Fruit fly (Drosophila melanogaster) ovary, adult (tissue): ENCODE data around the gene CG5245.

Experiments used
- CG17801 ChIP-seq: fragments of 200-800 bp; optimal IDR thresholded peaks from 2 replicates; lab custom pipeline; 2019; ENCODE audit warnings: missing biosample characterization, mild to moderate bottlenecking, missing genetic modification characterization, moderate library complexity; ENCODE audit not compliant: partially characterized antibody

CG5245 gene

dm6 chr3R:12406235-12407196 is 22.8 kb upstream of the CG5245 start, which contains the start of gene CG5167:
Gene CG5167 (plus strand): TSS chr3R:12406532.
- TF ChIP-seq CG17801 (GFP tag; lab: Kevin White, UChicago), result peak; percentile 75

DNA sequence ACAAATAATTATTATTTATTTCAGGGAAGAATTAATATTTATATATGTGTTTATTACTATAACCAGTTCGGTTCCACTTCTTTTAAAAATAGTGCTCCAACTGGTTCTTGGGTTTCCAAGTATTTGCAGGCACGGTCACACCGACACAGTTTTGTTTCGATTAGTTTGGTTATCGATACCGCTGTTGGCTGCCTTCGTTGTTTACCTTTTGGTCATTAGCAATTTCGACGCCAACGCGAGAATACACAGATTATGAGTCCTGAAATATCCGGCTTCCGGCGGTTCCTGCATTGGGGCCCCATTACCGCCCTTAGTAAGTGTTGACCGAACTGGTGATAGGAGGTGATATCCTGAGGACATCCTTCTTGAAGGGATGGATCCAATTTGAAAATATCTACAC is 21.2 kb upstream of the CG5245 start, which contains the start of gene CG5196:
TSS of gene CG5196 (plus strand) at position 157 of the 400 bp plus-strand sequence.
- TF ChIP-seq CG17801 (GFP tag; lab: Kevin White, UChicago), result peak; percentile 25

DNA sequence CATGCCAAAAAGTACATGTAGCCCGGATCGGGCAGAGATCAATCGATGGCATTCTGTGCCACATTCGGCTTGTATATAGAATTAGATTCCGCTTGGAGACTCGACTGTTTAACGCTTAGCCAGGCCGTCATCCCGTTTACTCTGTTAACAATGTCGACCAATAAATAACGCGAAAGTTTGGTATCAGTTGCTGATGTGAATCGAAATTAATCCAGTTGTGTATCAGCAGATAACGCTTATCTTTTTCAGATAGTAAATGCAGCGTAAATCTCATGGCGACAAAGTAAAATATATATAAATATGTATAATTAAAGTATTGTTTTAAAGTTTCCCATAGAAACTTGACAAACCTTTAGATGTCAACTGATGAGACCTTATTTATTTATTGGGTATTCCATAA is 17.9 kb upstream of the CG5245 start:
- TF ChIP-seq CG17801 (GFP tag; lab: Kevin White, UChicago), result no peak

DNA sequence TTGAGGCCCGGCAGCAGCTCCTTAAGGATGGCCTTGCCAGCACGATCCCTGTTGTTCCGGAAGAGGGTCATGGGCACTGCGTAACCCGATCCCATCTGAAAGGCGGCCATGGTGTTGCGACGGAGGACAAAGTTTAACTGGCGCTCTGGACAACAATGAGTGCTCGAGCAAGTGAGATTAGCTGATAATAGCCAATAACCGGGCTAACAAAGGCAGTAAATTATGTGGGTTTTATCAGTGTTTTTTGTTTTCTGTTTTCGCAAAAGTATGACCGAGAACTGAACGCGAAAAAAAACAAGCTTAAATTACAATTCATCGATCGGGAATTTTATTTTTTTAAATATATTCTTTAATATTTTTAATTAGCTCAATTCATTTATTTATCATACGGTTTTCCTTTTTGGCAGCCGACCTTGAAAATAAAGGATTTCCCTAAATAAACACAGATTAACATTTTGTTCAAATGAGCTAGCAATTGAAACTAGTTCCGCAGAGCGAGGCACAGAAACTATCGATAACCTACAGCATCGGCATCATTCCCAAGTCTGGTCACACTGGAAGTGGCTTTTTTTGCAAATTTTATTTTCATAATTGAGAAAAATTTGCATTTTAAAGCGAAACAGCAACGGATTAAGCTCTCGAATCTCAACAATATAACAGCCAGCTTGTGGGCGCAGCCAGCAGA is 15.9 kb upstream of the CG5245 start, which contains the start of the genes Dip-C and pps:
TSS of gene Dip-C (minus strand) at position 486 of the 685 bp plus-strand sequence.
TSS of gene pps (plus strand) at position 555 of the 685 bp plus-strand sequence.
- TF ChIP-seq CG17801 (GFP tag; lab: Kevin White, UChicago), result peak; percentile 41

DNA sequence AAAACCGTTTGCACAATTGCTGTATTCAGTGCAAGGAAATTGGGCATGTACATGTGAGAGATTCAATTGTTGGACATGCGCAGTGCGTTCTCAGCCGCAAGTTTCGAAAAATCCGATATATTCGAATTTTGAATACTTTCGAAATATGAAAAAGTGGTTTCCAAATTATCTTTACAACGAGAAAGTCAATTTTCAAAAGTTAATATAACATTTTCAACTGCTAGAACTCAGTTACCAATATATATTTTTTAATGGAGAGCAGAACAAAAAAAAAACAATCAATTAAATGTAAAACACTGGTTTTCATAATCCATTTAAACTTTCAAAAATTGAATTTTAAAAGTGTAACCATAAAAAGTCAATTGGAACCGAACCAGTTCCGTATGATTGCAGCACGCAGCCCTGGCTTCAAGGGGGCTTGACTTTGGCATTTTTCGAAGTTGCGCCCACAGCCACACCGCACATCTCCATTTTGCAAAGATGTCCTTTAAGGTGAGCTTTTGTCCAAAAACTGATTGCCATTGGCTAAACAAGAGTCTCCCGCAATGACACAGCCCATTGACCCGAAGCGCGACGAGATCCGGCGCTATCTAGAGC is 6.9 kb upstream of the CG5245 start, which contains the start of the genes Scgbeta and CG17202:
TSS of gene Scgbeta (minus strand) at position 51 of the 597 bp plus-strand sequence.
TSS of gene CG17202 (plus strand) at position 390 of the 597 bp plus-strand sequence.
- TF ChIP-seq CG17801 (GFP tag; lab: Kevin White, UChicago), result no peak

dm6 chr3R:12423997-12424396 is 5.4 kb upstream of the CG5245 start:
- TF ChIP-seq CG17801 (GFP tag; lab: Kevin White, UChicago), result no peak

DNA sequence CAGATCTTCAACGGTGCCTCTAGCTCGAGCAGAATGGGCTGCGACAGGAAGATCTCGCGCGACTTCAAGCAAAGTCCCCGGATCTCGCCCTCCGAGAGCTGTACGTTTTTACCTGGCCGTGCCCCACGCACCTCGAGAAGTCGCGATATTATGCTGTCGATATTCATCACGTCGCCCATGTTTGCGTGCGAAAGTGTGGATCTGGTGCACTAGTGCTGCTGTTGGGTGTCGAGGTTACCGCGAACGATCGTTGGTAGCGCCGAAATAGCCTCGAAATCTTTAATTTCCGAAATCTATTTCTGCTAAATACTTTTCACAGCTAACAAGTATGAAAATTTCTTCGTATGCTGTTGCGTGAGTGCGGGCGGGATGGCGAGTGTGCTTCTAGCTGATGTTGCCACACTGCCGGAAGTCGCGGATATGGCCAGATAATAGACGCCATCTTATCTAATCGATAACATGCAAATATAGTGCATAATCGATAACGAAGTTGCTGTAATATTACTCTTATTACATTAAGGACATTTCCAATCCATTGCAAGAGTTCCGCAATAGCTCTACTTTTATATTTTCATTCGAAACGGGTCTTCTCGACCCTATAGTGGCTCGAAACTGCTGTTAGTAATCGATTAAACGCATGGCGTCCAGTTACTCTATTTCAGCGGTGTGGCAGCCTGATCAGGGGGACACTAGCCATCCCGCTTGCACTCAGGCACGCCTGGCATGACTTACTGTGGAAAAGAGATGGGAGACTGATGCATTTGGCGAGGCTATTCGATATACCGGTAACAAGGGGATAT is 3.6 kb upstream of the CG5245 start, which contains the start of gene Pp1-87B:
TSS of gene Pp1-87B (minus strand) at position 408 of the 800 bp plus-strand sequence.
- TF ChIP-seq CG17801 (GFP tag; lab: Kevin White, UChicago), result no peak

dm6 chr3R:12426310-12426653 is 3.1 kb upstream of the CG5245 start, which contains the start of gene NANS:
Gene NANS (plus strand): TSS chr3R:12426578.
- no peak for TF ChIP-seq CG17801 (GFP tag; lab: Kevin White, UChicago)

DNA sequence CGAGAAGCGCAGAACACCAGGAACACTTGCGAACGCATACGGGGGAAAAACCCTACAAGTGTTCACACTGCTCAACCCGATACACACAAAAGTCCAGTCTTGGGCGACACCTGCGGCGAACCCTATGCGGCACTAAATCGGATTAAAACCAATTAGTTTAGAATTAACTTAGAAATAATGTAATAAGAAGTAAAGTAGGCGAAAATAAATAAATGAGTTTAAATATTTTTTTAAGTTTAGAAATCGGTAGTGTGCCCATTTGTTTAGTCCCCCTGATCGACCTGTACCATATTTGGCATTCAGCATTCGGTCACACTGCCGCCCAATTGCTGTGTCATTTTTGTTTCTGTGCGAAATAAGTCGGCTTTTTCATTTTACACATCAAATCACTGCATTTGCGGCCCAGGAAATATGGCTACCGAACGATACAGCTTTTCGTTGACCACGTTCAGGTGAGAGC is 1.7 kb downstream of the CG5245 start, which contains the start of gene Prosalpha2:
TSS of gene Prosalpha2 (plus strand) at position 292 of the 460 bp plus-strand sequence.
- peak; percentile 21 for TF ChIP-seq CG17801 (GFP tag; lab: Kevin White, UChicago)

dm6 chr3R:12433764-12434163 is 4.4 kb downstream of the CG5245 start, which contains the start of the genes Aos1 and Srlp:
Gene Aos1 (minus strand): TSS chr3R:12433822.
Gene Srlp (plus strand): TSS chr3R:12434098.
- TF ChIP-seq CG17801 (GFP tag; lab: Kevin White, UChicago), result peak; percentile 52

DNA sequence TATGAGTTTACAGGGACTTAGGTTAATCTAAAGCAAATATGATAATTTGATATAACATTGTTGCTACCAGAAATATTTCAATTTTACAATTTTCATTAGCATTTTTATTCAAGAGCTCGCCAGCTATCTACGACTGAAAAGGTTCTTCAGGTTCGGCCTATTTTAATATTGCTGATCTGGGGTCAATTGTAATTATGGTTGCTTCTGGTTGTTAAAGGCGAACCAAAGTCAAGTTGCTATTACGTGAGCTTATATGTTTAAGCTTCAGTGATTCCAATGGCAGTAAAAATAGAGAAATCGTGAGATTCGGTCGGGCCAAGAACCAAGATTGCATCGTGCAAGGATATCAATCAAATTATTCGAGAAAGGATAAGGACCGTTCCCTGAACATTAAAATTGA is 6.6 kb downstream of the CG5245 start, which contains the start of gene Desat2:
TSS of gene Desat2 (plus strand) at position 301 of the 400 bp plus-strand sequence.
- no peak for TF ChIP-seq CG17801 (GFP tag; lab: Kevin White, UChicago)

dm6 chr3R:12439039-12439400 is 9.7 kb downstream of the CG5245 start, which contains the start of the genes CG17207 and CG46427:
Gene CG17207 (minus strand): TSS chr3R:12439139.
Gene CG46427 (minus strand): TSS chr3R:12439139.
- TF ChIP-seq CG17801 (GFP tag; lab: Kevin White, UChicago), result no peak
